Fruit fly (Drosophila melanogaster): ENCODE results near the gene Eaf6.

dm6 chr3L:5577250-5578138, 30.6 kb downstream of the Eaf6 start, which contains the start of gene Msr-110:
- TF ChIP-seq CG8478 (optimal IDR thresholded peaks at IDR 0.05) (no peak), usp (GFP tag; optimal IDR thresholded peaks at IDR 0.05) (no peak), Dll (optimal IDR thresholded peaks at IDR 0.05) (no peak), psq (optimal IDR thresholded peaks at IDR 0.05) (no peak), pan (optimal IDR thresholded peaks at IDR 0.05) (no peak), EcR (GFP tag; optimal IDR thresholded peaks at IDR 0.05) (no peak)

Measured in whole organism.